Fruit fly (Drosophila melanogaster): ENCODE results near the gene REG.

REG gene

DNA sequence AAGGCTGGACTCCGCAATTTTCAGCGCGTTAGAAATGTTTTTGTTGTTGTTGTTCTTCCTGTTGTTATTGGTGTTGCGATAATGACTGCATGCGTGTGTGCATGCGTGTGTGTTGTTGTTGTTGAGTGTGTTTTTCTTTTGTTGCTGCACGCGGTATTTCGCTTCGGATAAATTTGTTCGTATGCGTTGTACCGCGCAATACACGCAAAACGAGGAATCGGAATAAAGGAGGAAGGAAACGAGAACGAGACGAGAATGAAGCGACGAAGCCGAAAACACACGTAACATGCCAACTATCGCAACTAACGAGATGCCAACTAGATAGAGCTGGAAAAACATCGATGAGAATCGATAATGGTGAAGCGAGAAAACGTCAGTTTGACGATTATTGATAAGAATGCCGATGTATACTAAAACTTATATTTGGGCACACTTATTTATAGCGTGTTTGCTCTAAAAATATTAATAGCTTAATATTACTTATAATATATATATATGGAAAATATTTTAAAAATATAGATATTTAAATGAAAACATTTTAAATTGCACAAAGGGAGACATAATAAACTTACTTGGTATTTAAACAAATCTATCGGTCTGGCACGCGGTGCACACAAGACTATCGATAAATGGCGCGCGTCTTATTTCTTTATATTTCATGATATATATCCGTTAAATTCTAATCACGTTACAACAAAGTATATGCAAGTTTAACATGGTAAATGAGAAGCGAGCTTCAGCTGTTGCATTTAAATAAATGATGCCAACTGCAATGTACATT lies 578 bp upstream of the REG start, which contains the start of gene sno (continued):
- TF ChIP-seq CG15336 (GFP tag; IDR thresholded peaks at IDR 0.05) = peak; percentile 20; the same call in 1 of the 2 replicates
- TF ChIP-seq Sox14 (GFP tag; optimal IDR thresholded peaks at IDR 0.05) = no peak
- TF ChIP-seq Eip75B (GFP tag; optimal IDR thresholded peaks at IDR 0.05) = no peak
- TF ChIP-seq net (GFP tag; optimal IDR thresholded peaks at IDR 0.05) = no peak
- TF ChIP-seq Ets96B (tag; optimal IDR thresholded peaks at IDR 0.05) = no peak
- TF ChIP-seq Blimp-1 (GFP tag; optimal IDR thresholded peaks at IDR 0.05) = no peak
- no peak for TF ChIP-seq CG8119 (GFP tag; IDR thresholded peaks at IDR 0.05)
- TF ChIP-seq Sox15 (GFP tag; optimal IDR thresholded peaks at IDR 0.05) = no peak
- no peak for TF ChIP-seq Smox (GFP tag; optimal IDR thresholded peaks at IDR 0.05)
- peak; percentile 23; the same call in 1 of the 3 replicates for TF ChIP-seq CG6163 (GFP tag; IDR thresholded peaks at IDR 0.05)
- TF ChIP-seq lz (GFP tag; optimal IDR thresholded peaks at IDR 0.05) = no peak
- no peak for TF ChIP-seq CG11294 (GFP tag; IDR thresholded peaks at IDR 0.05)
- TF ChIP-seq achi (GFP tag; optimal IDR thresholded peaks at IDR 0.05) = peak; percentile 56
- TF ChIP-seq CG3032 (tag; optimal IDR thresholded peaks at IDR 0.05) = no peak
- TF ChIP-seq fkh (GFP tag; optimal IDR thresholded peaks at IDR 0.05) = no peak
- TF ChIP-seq acj6 (GFP tag; optimal IDR thresholded peaks at IDR 0.05) = no peak
- TF ChIP-seq CG9139 (GFP tag; optimal IDR thresholded peaks at IDR 0.05) = no peak
- TF ChIP-seq pdm3 (GFP tag; optimal IDR thresholded peaks at IDR 0.05) = no peak

dm6 chrX:13214056-13214455 lies 1.9 kb downstream of the REG start:
- peak; percentile 92 for TF ChIP-seq Eip78C (GFP tag)
- TF ChIP-seq CG16779 (tag; optimal IDR thresholded peaks at IDR 0.05) = no peak
- TF ChIP-seq dsx (GFP tag; optimal IDR thresholded peaks at IDR 0.05; ENCODE audit: poor library complexity, severe bottlenecking) = peak; percentile 12
- TF ChIP-seq CG6163 (GFP tag; IDR thresholded peaks at IDR 0.05) = peak; percentile 67
- TF ChIP-seq Hr38 (GFP tag; optimal IDR thresholded peaks at IDR 0.05) = no peak
- peak; percentile 68 for TF ChIP-seq acj6 (GFP tag; optimal IDR thresholded peaks at IDR 0.05)
- TF ChIP-seq net (GFP tag; optimal IDR thresholded peaks at IDR 0.05) = peak; percentile 55
- no peak for TF ChIP-seq Sox15 (GFP tag; optimal IDR thresholded peaks at IDR 0.05)
- TF ChIP-seq CG4318 (GFP tag; optimal IDR thresholded peaks at IDR 0.05) = no peak
- TF ChIP-seq CG8319 (GFP tag; optimal IDR thresholded peaks at IDR 0.05) = peak; percentile 43
- peak; percentile 62 for TF ChIP-seq CG31627 (GFP tag; optimal IDR thresholded peaks at IDR 0.05)
- peak; percentile 60 for TF ChIP-seq Hr39 (GFP tag; optimal IDR thresholded peaks at IDR 0.05)
- no peak for TF ChIP-seq ss (GFP tag; optimal IDR thresholded peaks at IDR 0.05)
- no peak for TF ChIP-seq CG6808 (GFP tag; optimal IDR thresholded peaks at IDR 0.05)
- no peak for TF ChIP-seq Eip93F (GFP tag; optimal IDR thresholded peaks at IDR 0.05)
- TF ChIP-seq fd59A (GFP tag; optimal IDR thresholded peaks at IDR 0.05) = no peak
- TF ChIP-seq CG10631 (GFP tag; optimal IDR thresholded peaks at IDR 0.05) = peak; percentile 65
- TF ChIP-seq Smox (GFP tag; optimal IDR thresholded peaks at IDR 0.05) = peak; percentile 58
- TF ChIP-seq dac (GFP tag; optimal IDR thresholded peaks at IDR 0.05) = peak; percentile 1
- peak; percentile 50 for TF ChIP-seq CG10669 (GFP tag; optimal IDR thresholded peaks at IDR 0.05)
- peak; percentile 74 for TF ChIP-seq pdm3 (GFP tag; optimal IDR thresholded peaks at IDR 0.05)
- TF ChIP-seq topi (GFP tag; optimal IDR thresholded peaks at IDR 0.05) = peak; percentile 68
- TF ChIP-seq CG7368 (GFP tag; optimal IDR thresholded peaks at IDR 0.05) = peak; percentile 52
- peak; percentile 65 for TF ChIP-seq Gug (GFP tag; IDR thresholded peaks at IDR 0.05)
- peak; percentile 43 for TF ChIP-seq CG1621 (tag; optimal IDR thresholded peaks at IDR 0.05)
- peak; percentile 58; the same call in 2 of the 3 replicates for TF ChIP-seq CG8119 (GFP tag; IDR thresholded peaks at IDR 0.05)
- TF ChIP-seq CG32006 (GFP tag; optimal IDR thresholded peaks at IDR 0.05) = peak; percentile 66
- TF ChIP-seq fkh (GFP tag; optimal IDR thresholded peaks at IDR 0.05) = no peak
- peak; percentile 73 for TF ChIP-seq Hr4 (GFP tag; optimal IDR thresholded peaks at IDR 0.05)
- no peak for TF ChIP-seq fd85E (GFP tag; optimal IDR thresholded peaks at IDR 0.05)
- TF ChIP-seq CG11902 (GFP tag; optimal IDR thresholded peaks at IDR 0.05) = no peak
- no peak for TF ChIP-seq CG6854 (GFP tag; optimal IDR thresholded peaks at IDR 0.05)
- TF ChIP-seq CG6276 (GFP tag; optimal IDR thresholded peaks at IDR 0.05) = peak; percentile 36
- peak; percentile 73 for TF ChIP-seq CG15336 (GFP tag; IDR thresholded peaks at IDR 0.05)
- TF ChIP-seq Sox14 (GFP tag; optimal IDR thresholded peaks at IDR 0.05) = peak; percentile 59
- TF ChIP-seq CG9139 (GFP tag; optimal IDR thresholded peaks at IDR 0.05) = no peak
- TF ChIP-seq esn (GFP tag; optimal IDR thresholded peaks at IDR 0.05) = peak; percentile 74
- peak; percentile 55 for TF ChIP-seq CG6792 (GFP tag; optimal IDR thresholded peaks at IDR 0.05)
- no peak for TF ChIP-seq spab (GFP tag; optimal IDR thresholded peaks at IDR 0.05)
- peak; percentile 56 for TF ChIP-seq cyc (GFP tag; optimal IDR thresholded peaks at IDR 0.05)
